Worm (Caenorhabditis elegans) whole organism, L4 larva: ENCODE data around the gene mrps-23.

Experiments used
- F10B5.3 ChIP-seq: sonication (generic microtip); optimal IDR thresholded peaks from 2 replicates; lab custom pipeline; 2016; ENCODE audit warnings: mild to moderate bottlenecking, missing genetic modification characterization, missing compliant biosample characterization
- F26F4.8 ChIP-seq: fragments of 200-800 bp; sonication (Bioruptor generic); conservative IDR thresholded peaks from 2 replicates; pipeline ENCODE4 v1.3.6; 2022; ENCODE audit warnings: missing genetic modification characterization, missing compliant biosample characterization
- F49E8.2 ChIP-seq: sonication (generic microtip); optimal IDR thresholded peaks from 2 replicates; lab custom pipeline; 2016; ENCODE audit warnings: missing compliant biosample characterization, mild to moderate bottlenecking, missing genetic modification characterization, borderline replicate concordance
- T20F7.1 ChIP-seq: fragments of 200-800 bp; sonication (Bioruptor generic); optimal IDR thresholded peaks from 2 replicates; lab custom pipeline; 2018; ENCODE audit warnings: mild to moderate bottlenecking, missing genetic modification characterization, missing compliant biosample characterization
- Y105C5A.15 ChIP-seq: fragments of 200-800 bp; sonication (Bioruptor generic); IDR thresholded peaks from 2 replicates; pipeline ENCODE4 v1.3.6; 2022; ENCODE audit warnings: missing genetic modification characterization, missing compliant biosample characterization
- Y48G9A.11 ChIP-seq: fragments of 200-800 bp; sonication (Bioruptor generic); IDR thresholded peaks from 2 replicates; pipeline ENCODE4 v1.3.6; 2022; ENCODE audit warnings: missing genetic modification reagents, missing genetic modification characterization, missing compliant biosample characterization
- Y75B8A.6 ChIP-seq: fragments of 200-800 bp; sonication (Bioruptor generic); IDR thresholded peaks from 2 replicates; pipeline ENCODE4 v1.3.6; 2022; ENCODE audit warnings: missing genetic modification reagents, missing genetic modification characterization, missing compliant biosample characterization
- aha-1 ChIP-seq: fragments of 150-350 bp; peaks from one replicate; lab custom pipeline; 2014; ENCODE audit warnings: missing biosample characterization, missing genetic modification characterization
- ama-1 ChIP-seq: fragments of 150-350 bp; optimal IDR thresholded peaks from 2 replicates; lab custom pipeline; 2014; ENCODE audit warnings: inconsistent platforms, mixed read lengths
- arid-1 ChIP-seq: fragments of 200-800 bp; sonication (Bioruptor generic); conservative IDR thresholded peaks from 2 replicates; pipeline ENCODE4 v1.3.6; 2022; ENCODE audit warnings: missing genetic modification reagents, missing genetic modification characterization, missing compliant biosample characterization
- ceh-20 ChIP-seq: fragments of 200-800 bp; sonication (Bioruptor generic); IDR thresholded peaks from 2 replicates; pipeline ENCODE4 v1.3.6; 2022; ENCODE audit warnings: missing genetic modification reagents, missing genetic modification characterization, missing compliant biosample characterization
- ces-1 ChIP-seq: fragments of 150-350 bp; sonication (generic microtip); optimal IDR thresholded peaks from 4 replicates; lab custom pipeline; 2014; ENCODE audit warnings: missing biosample characterization, missing genetic modification reagents, missing genetic modification characterization
- cey-2 ChIP-seq: sonication (generic microtip); optimal IDR thresholded peaks from 3 replicates; lab custom pipeline; 2017; ENCODE audit warnings: missing genetic modification characterization, mild to moderate bottlenecking, missing compliant biosample characterization, antibody characterized with exemption, borderline replicate concordance; ENCODE audit not compliant: insufficient read depth
- daf-16 ChIP-seq, 3 experiments: sonication (generic microtip); optimal IDR thresholded peaks; 2 replicates each; lab custom pipeline; 2016 to 2017; ENCODE audit warnings: missing genetic modification characterization in 3 of 3, missing genetic modification reagents in 3 of 3, mild to moderate bottlenecking in 2 of 3, missing compliant biosample characterization in 2 of 3, missing biosample characterization in 1 of 3, moderate library complexity in 1 of 3
- daf-8 ChIP-seq: fragments of 200-800 bp; sonication (Bioruptor generic); IDR thresholded peaks from 2 replicates; pipeline ENCODE4 v1.3.6; 2022; ENCODE audit warnings: missing genetic modification characterization, missing compliant biosample characterization
- dmd-8 ChIP-seq: fragments of 200-800 bp; sonication (Bioruptor generic); IDR thresholded peaks from 2 replicates; pipeline ENCODE4 v1.3.6; 2022; ENCODE audit warnings: missing genetic modification characterization, missing compliant biosample characterization
- duxl-1 ChIP-seq: sonication (generic microtip); optimal IDR thresholded peaks from 2 replicates; lab custom pipeline; 2016; ENCODE audit warnings: mild to moderate bottlenecking, missing genetic modification characterization, moderate library complexity, missing compliant biosample characterization; ENCODE audit not compliant: poor library complexity
- dve-1 ChIP-seq: sonication (generic microtip); optimal IDR thresholded peaks from 2 replicates; lab custom pipeline; 2017; ENCODE audit warnings: antibody characterized with exemption, mild to moderate bottlenecking, missing genetic modification characterization, missing compliant biosample characterization; ENCODE audit not compliant: insufficient read depth
- egl-43 ChIP-seq: fragments of 200-800 bp; sonication (Bioruptor generic); IDR thresholded peaks from 2 replicates; pipeline ENCODE4 v1.3.6; 2022; ENCODE audit warnings: missing genetic modification reagents, missing genetic modification characterization, missing compliant biosample characterization
- fkh-10 ChIP-seq: fragments of 150-350 bp; optimal IDR thresholded peaks from 2 replicates; lab custom pipeline; 2014; ENCODE audit warnings: missing biosample characterization, missing genetic modification reagents, missing genetic modification characterization
- gei-8 ChIP-seq: fragments of 200-800 bp; sonication (Bioruptor generic); optimal IDR thresholded peaks from 2 replicates; lab custom pipeline; 2018; ENCODE audit warnings: mild to moderate bottlenecking, missing genetic modification characterization, missing compliant biosample characterization
- jun-1 ChIP-seq: fragments of 150-350 bp; optimal IDR thresholded peaks from 2 replicates; lab custom pipeline; 2014; ENCODE audit warnings: missing biosample characterization, missing genetic modification reagents, missing genetic modification characterization
- lin-29 ChIP-seq: fragments of 200-800 bp; sonication (Bioruptor generic); IDR thresholded peaks from 2 replicates; pipeline ENCODE4 v1.3.6; 2022; ENCODE audit warnings: missing genetic modification reagents, missing genetic modification characterization, missing compliant biosample characterization
- lin-38 ChIP-seq: fragments of 200-800 bp; sonication (Bioruptor generic); IDR thresholded peaks from 2 replicates; pipeline ENCODE4 v1.3.6; 2022; ENCODE audit warnings: missing genetic modification reagents, missing genetic modification characterization, missing compliant biosample characterization
- lsy-2 ChIP-seq, 2 experiments: fragments of 150-350 bp in 1 of 2; sonication (generic microtip) in 1 of 2; optimal IDR thresholded peaks; 2 replicates each; lab custom pipeline; 2014 to 2017; ENCODE audit warnings: missing biosample characterization in 2 of 2, missing genetic modification characterization in 2 of 2
- madf-9 ChIP-seq: fragments of 200-800 bp; sonication (Bioruptor generic); conservative IDR thresholded peaks from 2 replicates; pipeline ENCODE4 v1.3.6; 2022; ENCODE audit warnings: missing genetic modification reagents, missing genetic modification characterization, missing compliant biosample characterization
- mes-2 ChIP-seq: sonication (generic microtip); optimal IDR thresholded peaks from 2 replicates; lab custom pipeline; 2016; ENCODE audit warnings: missing genotype, mild to moderate bottlenecking, missing genetic modification characterization, missing compliant biosample characterization; ENCODE audit not compliant: poor library complexity, severe bottlenecking
- nhr-28 ChIP-seq: fragments of 150-350 bp; optimal IDR thresholded peaks from 2 replicates; lab custom pipeline; 2014; ENCODE audit warnings: missing biosample characterization, missing genetic modification characterization
- nhr-48 ChIP-seq: sonication (generic microtip); optimal IDR thresholded peaks from 2 replicates; lab custom pipeline; 2016; ENCODE audit warnings: mild to moderate bottlenecking, missing genetic modification characterization, missing compliant biosample characterization
- rbr-2 ChIP-seq: sonication (generic microtip); optimal IDR thresholded peaks from 2 replicates; lab custom pipeline; 2016; ENCODE audit warnings: missing genotype, missing genetic modification characterization, missing compliant biosample characterization
- saeg-2 ChIP-seq: fragments of 200-800 bp; sonication (Bioruptor generic); IDR thresholded peaks from 2 replicates; pipeline ENCODE4 v1.3.6; 2022; ENCODE audit warnings: missing genetic modification reagents, missing genetic modification characterization, missing compliant biosample characterization
- sdz-12 ChIP-seq: fragments of 200-800 bp; sonication (Bioruptor generic); optimal IDR thresholded peaks from 2 replicates; lab custom pipeline; 2018; ENCODE audit warnings: mild to moderate bottlenecking, missing genetic modification characterization, missing compliant biosample characterization
- spr-1 ChIP-seq: sonication (generic microtip); optimal IDR thresholded peaks from 2 replicates; lab custom pipeline; 2016; ENCODE audit warnings: mild to moderate bottlenecking, missing genetic modification characterization, missing compliant biosample characterization
- tra-1 ChIP-seq: fragments of 200-800 bp; sonication (Bioruptor generic); IDR thresholded peaks from 2 replicates; pipeline ENCODE4 v1.3.6; 2022; ENCODE audit warnings: missing genetic modification reagents, missing genetic modification characterization, missing compliant biosample characterization
- unc-130 ChIP-seq: sonication (generic microtip); optimal IDR thresholded peaks from 2 replicates; lab custom pipeline; 2016; ENCODE audit warnings: missing genetic modification reagents, missing genetic modification characterization, missing compliant biosample characterization
- unc-39 ChIP-seq: sonication (generic microtip); optimal IDR thresholded peaks from 2 replicates; lab custom pipeline; 2017; ENCODE audit warnings: missing biosample characterization, missing genetic modification characterization
- unc-62 ChIP-seq, 3 experiments: fragments of 150-350 bp in 1 of 3; sonication (generic microtip); optimal IDR thresholded peaks in 2 of 3; peaks in 1 of 3; 1 replicate in 1 of 3; 2 replicates in 2 of 3; lab custom pipeline; 2014 to 2017; ENCODE audit warnings: missing biosample characterization in 3 of 3, missing genetic modification characterization in 3 of 3, missing genetic modification reagents in 3 of 3, missing genotype in 1 of 3
- zag-1 ChIP-seq: fragments of 150-350 bp; optimal IDR thresholded peaks from 2 replicates; lab custom pipeline; 2014; ENCODE audit warnings: missing biosample characterization, missing genetic modification characterization
- zfp-3 ChIP-seq: fragments of 200-800 bp; sonication (Bioruptor generic); conservative IDR thresholded peaks from 2 replicates; pipeline ENCODE4 v1.3.6; 2022; ENCODE audit warnings: missing genetic modification reagents, missing genetic modification characterization, missing compliant biosample characterization
- zip-11 ChIP-seq: fragments of 200-800 bp; sonication (Bioruptor generic); IDR thresholded peaks from 2 replicates; pipeline ENCODE4 v1.3.6; 2022; ENCODE audit warnings: missing genetic modification characterization, missing compliant biosample characterization
- zip-2 ChIP-seq: fragments of 150-350 bp; optimal IDR thresholded peaks from 2 replicates; lab custom pipeline; 2014; ENCODE audit warnings: missing biosample characterization, missing genetic modification characterization

Gene mrps-23

DNA sequence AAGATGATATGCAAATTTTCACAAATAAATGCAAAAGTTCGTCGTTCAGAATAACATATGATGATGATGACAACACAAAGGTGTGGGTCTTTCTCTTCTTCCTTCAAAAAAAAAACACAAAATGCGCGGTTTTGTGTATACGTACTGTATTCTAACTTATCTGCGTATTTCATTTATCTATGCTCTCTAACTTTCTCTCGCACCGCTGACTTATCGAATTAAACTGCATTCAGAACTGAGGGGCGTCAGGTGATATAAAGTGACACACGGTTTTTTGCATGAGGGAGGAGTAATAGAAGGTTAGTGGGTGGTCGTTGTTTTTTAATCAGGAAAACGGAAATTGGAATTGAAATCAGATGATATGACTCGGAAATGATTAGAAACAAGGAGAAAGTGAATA, 23.2 kb downstream of the mrps-23 start, which contains the start of gene sod-4 (continued):
- TF ChIP-seq madf-9 (GFP tag; lab: Robert Waterston, UW) (no peak), unc-130 (GFP tag; lab: Kevin White, UChicago) (no peak), daf-8 (GFP tag; lab: Robert Waterston, UW) (no peak), arid-1 (GFP tag; lab: Robert Waterston, UW) (no peak)

- TF ChIP-seq Y75B8A.6 = no peak
- TF ChIP-seq fkh-10 (GFP tag; lab: Kevin White, UChicago) = no peak
- TF ChIP-seq ama-1 (lab: Kevin White, UChicago) = no peak
- TF ChIP-seq nhr-48 = no peak
- TF ChIP-seq zip-11 (GFP tag; lab: Robert Waterston, UW) = no peak
- TF ChIP-seq mes-2 (tag; lab: Kevin White, UChicago) = no peak
- TF ChIP-seq unc-39 (tag; lab: Kevin White, UChicago) = no peak
- TF ChIP-seq egl-43 = no peak
- no peak for TF ChIP-seq duxl-1 (tag; lab: Kevin White, UChicago)
- no peak for TF ChIP-seq sdz-12 (GFP tag; lab: Kevin White, UChicago)
- TF ChIP-seq daf-16 (GFP tag; optimal IDR thresholded peaks at IDR 0.05; lab: Kevin White, UChicago) = no peak
- no peak for TF ChIP-seq daf-16 (tag; optimal IDR thresholded peaks at IDR 0.05; lab: Kevin White, UChicago)
- no peak for TF ChIP-seq saeg-2 (GFP tag; lab: Robert Waterston, UW)
- no peak for TF ChIP-seq F26F4.8 (GFP tag; lab: Robert Waterston, UW)
- TF ChIP-seq, all 104 proteins: peak for 0
Measured at ce11 chrIII:9497412-9497811, 26.1 kb downstream of the mrps-23 start.

ce11 chrIII:9496083-9496482, 27.4 kb downstream of the mrps-23 start:
- TF ChIP-seq aha-1 (tag; lab: Kevin White, UChicago) (peak; percentile 64), Y48G9A.11 (GFP tag; lab: Robert Waterston, UW) (no peak)

DNA sequence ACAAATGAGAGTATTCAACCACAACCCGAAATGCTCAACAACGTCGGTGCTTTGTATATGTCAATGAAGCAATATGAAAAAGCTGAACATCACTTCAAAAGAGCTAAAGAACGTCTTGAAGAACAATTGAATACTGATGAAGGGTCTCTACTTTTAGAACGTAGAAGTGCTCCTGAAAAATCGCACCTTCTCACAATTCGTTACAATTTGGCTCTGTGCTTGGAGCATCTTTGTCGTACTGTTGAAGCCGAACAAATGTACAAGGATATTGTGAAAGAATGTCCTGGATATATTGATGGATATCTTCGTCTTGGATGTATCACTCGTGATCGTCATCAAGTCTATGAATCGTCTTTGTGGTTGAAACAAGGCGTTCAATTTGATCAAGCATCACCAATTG, 29.3 kb downstream of the mrps-23 start:
- TF ChIP-seq aha-1 (tag; lab: Kevin White, UChicago) (peak; percentile 78), lin-29 (GFP tag; lab: Robert Waterston, UW) (no peak), unc-62 (GFP tag; optimal IDR thresholded peaks at IDR 0.05 in 1 of 2; lab: Kevin White, UChicago) (peak in 1 of 2 experiments; percentile 97), unc-62 (tag; optimal IDR thresholded peaks at IDR 0.05; lab: Kevin White, UChicago) (no peak)

ce11 chrIII:9490783-9491547, 32.5 kb downstream of the mrps-23 start, which contains the start of the genes dars-1 and ctr-9:
dars-1 (minus strand) TSS chrIII:9491215.
ctr-9 (plus strand) TSS chrIII:9491396.
- no peak for TF ChIP-seq F10B5.3
- no peak for TF ChIP-seq zag-1
- no peak for TF ChIP-seq jun-1 (tag; lab: Kevin White, UChicago)
- TF ChIP-seq ceh-20 (GFP tag; lab: Robert Waterston, UW) = no peak
- TF ChIP-seq egl-43 = no peak
- TF ChIP-seq gei-8 (GFP tag; lab: Kevin White, UChicago) = no peak
- no peak for TF ChIP-seq tra-1
- peak; percentile 91 for TF ChIP-seq zip-2 (tag; lab: Kevin White, UChicago)
- no peak for TF ChIP-seq nhr-28
- peak; percentile 18 for TF ChIP-seq mes-2 (tag; lab: Kevin White, UChicago)
- no peak for TF ChIP-seq Y105C5A.15
- no peak for TF ChIP-seq dmd-8 (GFP tag; lab: Robert Waterston, UW)
- TF ChIP-seq lin-38 = no peak
- no peak for TF ChIP-seq T20F7.1 (GFP tag; lab: Kevin White, UChicago)
- TF ChIP-seq zip-11 (GFP tag; lab: Robert Waterston, UW) = no peak
- TF ChIP-seq cey-2 = no peak
- no peak for TF ChIP-seq rbr-2 (tag; lab: Kevin White, UChicago)
- TF ChIP-seq dve-1 (tag; lab: Kevin White, UChicago) = no peak
- TF ChIP-seq ces-1 (GFP tag; lab: Kevin White, UChicago) = no peak
- TF ChIP-seq lsy-2 (tag; optimal IDR thresholded peaks at IDR 0.05; lab: Kevin White, UChicago) = peak in 1 of 2 experiments; percentile 31
- no peak for TF ChIP-seq F49E8.2
- TF ChIP-seq zfp-3 (GFP tag; lab: Robert Waterston, UW) = no peak
- TF ChIP-seq spr-1 = no peak
